Fruit fly (Drosophila melanogaster) whole organism, embryonic: ENCODE data around the gene CG5835.

Experiments used
- Adf1 ChIP-seq: fragments of 200-800 bp; sonication (Bioruptor generic); IDR thresholded peaks from 2 replicates; pipeline ENCODE4 v1.3.6; 2022; ENCODE audit warnings: missing biosample characterization, missing genetic modification characterization
- Aef1 ChIP-seq: fragments of 200-800 bp; sonication (Bioruptor generic); IDR thresholded peaks from 3 replicates; pipeline ENCODE4 v1.3.6; 2022; ENCODE audit warnings: missing biosample characterization, missing genetic modification characterization
- Atf6 ChIP-seq: fragments of 200-800 bp; sonication (Bioruptor generic); IDR thresholded peaks from 2 replicates; pipeline ENCODE4 v1.3.6; 2022; ENCODE audit warnings: missing biosample characterization, missing genetic modification characterization
- CG10209 ChIP-seq: fragments of 200-800 bp; sonication (Bioruptor generic); optimal IDR thresholded peaks from 3 replicates; lab custom pipeline; 2017; ENCODE audit warnings: missing biosample characterization, mild to moderate bottlenecking, missing genetic modification characterization, missing genetic modification reagents
- CG10654 ChIP-seq: fragments of 200-800 bp; sonication (Bioruptor generic); optimal IDR thresholded peaks from 2 replicates; lab custom pipeline; 2016; ENCODE audit warnings: missing biosample characterization, missing genetic modification characterization
- CG11093 ChIP-seq: fragments of 200-800 bp; sonication (Bioruptor generic); IDR thresholded peaks from 3 replicates; pipeline ENCODE4 v1.3.6; 2022; ENCODE audit warnings: missing biosample characterization, missing genetic modification characterization
- CG14441 ChIP-seq: fragments of 200-800 bp; sonication (Bioruptor generic); IDR thresholded peaks from 2 replicates; pipeline ENCODE4 v1.3.6; 2022; ENCODE audit warnings: missing biosample characterization, missing genetic modification characterization
- CG14860 ChIP-seq: fragments of 200-800 bp; sonication (Bioruptor generic); IDR thresholded peaks from 3 replicates; pipeline ENCODE4 v1.3.6; 2022; ENCODE audit warnings: missing biosample characterization, missing genetic modification characterization; ENCODE audit not compliant: partially characterized antibody
- CG1603 ChIP-seq: fragments of 200-800 bp; sonication (Bioruptor generic); optimal IDR thresholded peaks from 2 replicates; lab custom pipeline; 2019; ENCODE audit warnings: missing biosample characterization, mild to moderate bottlenecking, missing genetic modification characterization, moderate library complexity
- CG17385 ChIP-seq: fragments of 200-800 bp; sonication (Bioruptor generic); optimal IDR thresholded peaks from 3 replicates; lab custom pipeline; 2018; ENCODE audit warnings: missing biosample characterization, mild to moderate bottlenecking, missing genetic modification characterization
- CG17912 ChIP-seq: fragments of 200-800 bp; sonication (Bioruptor generic); optimal IDR thresholded peaks from 2 replicates; lab custom pipeline; 2018; ENCODE audit warnings: missing biosample characterization, mild to moderate bottlenecking, missing genetic modification characterization
- CG1832 ChIP-seq: fragments of 200-800 bp; sonication (Bioruptor generic); optimal IDR thresholded peaks from 2 replicates; lab custom pipeline; 2017; ENCODE audit warnings: missing biosample characterization, mild to moderate bottlenecking, missing genetic modification characterization, inconsistent platforms
- CG2199 ChIP-seq: fragments of 200-800 bp; sonication (Bioruptor generic); IDR thresholded peaks from 3 replicates; pipeline ENCODE4 v1.3.6; 2022; ENCODE audit warnings: missing biosample characterization, missing genetic modification characterization
- CG2678 ChIP-seq: fragments of 200-800 bp; sonication (Bioruptor generic); optimal IDR thresholded peaks from 3 replicates; lab custom pipeline; 2019; ENCODE audit warnings: missing biosample characterization, mild to moderate bottlenecking, missing genetic modification characterization, moderate library complexity
- CG2712 ChIP-seq: fragments of 200-800 bp; optimal IDR thresholded peaks from 3 replicates; lab custom pipeline; 2019; ENCODE audit warnings: missing biosample characterization, mild to moderate bottlenecking, missing genetic modification characterization, moderate library complexity
- CG30020 ChIP-seq: fragments of 200-800 bp; optimal IDR thresholded peaks from 2 replicates; lab custom pipeline; 2019; ENCODE audit warnings: missing biosample characterization, mild to moderate bottlenecking, missing genetic modification characterization, moderate library complexity
- CG32772 ChIP-seq: fragments of 200-800 bp; sonication (Bioruptor generic); IDR thresholded peaks from 2 replicates; pipeline ENCODE4 v1.3.6; 2022; ENCODE audit warnings: missing biosample characterization, missing genetic modification characterization
- CG3407 ChIP-seq: fragments of 200-800 bp; sonication (Bioruptor generic); optimal IDR thresholded peaks from 2 replicates; lab custom pipeline; 2018; ENCODE audit warnings: missing biosample characterization, mild to moderate bottlenecking, missing genetic modification characterization
- CG4360 ChIP-seq: fragments of 200-800 bp; sonication (Bioruptor generic); IDR thresholded peaks from 2 replicates; pipeline ENCODE4 v1.3.6; 2022; ENCODE audit warnings: missing biosample characterization, missing genetic modification characterization
- CG5953 ChIP-seq: fragments of 200-800 bp; sonication (Bioruptor generic); IDR thresholded peaks from 2 replicates; pipeline ENCODE4 v1.3.6; 2022; ENCODE audit warnings: missing biosample characterization, missing genetic modification characterization
- CG6765 ChIP-seq: fragments of 200-800 bp; sonication (Bioruptor generic); optimal IDR thresholded peaks from 3 replicates; lab custom pipeline; 2017; ENCODE audit warnings: missing biosample characterization, mild to moderate bottlenecking, missing genetic modification characterization
- CG6791 ChIP-seq: fragments of 200-800 bp; sonication (Bioruptor generic); IDR thresholded peaks from 3 replicates; pipeline ENCODE4 v1.3.6; 2022; ENCODE audit warnings: missing biosample characterization, missing genetic modification characterization; ENCODE audit not compliant: partially characterized antibody
- CG8388 ChIP-seq: fragments of 200-800 bp; sonication (Bioruptor generic); optimal IDR thresholded peaks from 2 replicates; lab custom pipeline; 2019; ENCODE audit warnings: missing biosample characterization, mild to moderate bottlenecking, missing genetic modification characterization, moderate library complexity
- CG8478 ChIP-seq: fragments of >200 bp; optimal IDR thresholded peaks from 2 replicates; lab custom pipeline; 2018
- CG9609 ChIP-seq: fragments of 200-800 bp; sonication (Bioruptor generic); optimal IDR thresholded peaks from 3 replicates; lab custom pipeline; 2016; ENCODE audit warnings: missing biosample characterization, missing genetic modification characterization
- Dbx ChIP-seq: fragments of 200-800 bp; sonication (Bioruptor generic); IDR thresholded peaks from 3 replicates; pipeline ENCODE4 v1.3.6; 2022; ENCODE audit warnings: missing biosample characterization, missing genetic modification characterization
- Drgx ChIP-seq: fragments of 200-800 bp; sonication (Bioruptor generic); IDR thresholded peaks from 2 replicates; pipeline ENCODE4 v1.3.6; 2022; ENCODE audit warnings: missing biosample characterization, missing genetic modification characterization
- Fer1 ChIP-seq: fragments of 200-800 bp; sonication (Bioruptor generic); optimal IDR thresholded peaks from 2 replicates; lab custom pipeline; 2017; ENCODE audit warnings: missing biosample characterization, mild to moderate bottlenecking, missing genetic modification characterization
- GATAe ChIP-seq: fragments of 200-800 bp; sonication (Bioruptor generic); conservative IDR thresholded peaks from 2 replicates; pipeline ENCODE4 v1.3.6; 2022; ENCODE audit warnings: missing biosample characterization, missing genetic modification characterization
- HmgD ChIP-seq: fragments of 200-800 bp; sonication (Bioruptor generic); optimal IDR thresholded peaks from 3 replicates; lab custom pipeline; 2016; ENCODE audit warnings: missing biosample characterization, missing genetic modification characterization
- Hr39 ChIP-seq: fragments of >200 bp; optimal IDR thresholded peaks from 2 replicates; lab custom pipeline; 2017
- PHDP ChIP-seq: fragments of 200-800 bp; sonication (Bioruptor generic); optimal IDR thresholded peaks from 3 replicates; lab custom pipeline; 2018; ENCODE audit warnings: missing biosample characterization, mild to moderate bottlenecking, missing genetic modification characterization, moderate library complexity
- Poxn ChIP-seq: fragments of 200-800 bp; sonication (Bioruptor generic); IDR thresholded peaks from 2 replicates; pipeline ENCODE4 v1.3.6; 2022; ENCODE audit warnings: missing biosample characterization, missing genetic modification characterization
- Six4 ChIP-seq: fragments of 200-800 bp; sonication (Bioruptor generic); optimal IDR thresholded peaks from 2 replicates; lab custom pipeline; 2016; ENCODE audit warnings: missing biosample characterization, missing genetic modification characterization
- Xrp1 ChIP-seq: fragments of 200-800 bp; sonication (Bioruptor generic); IDR thresholded peaks from 2 replicates; pipeline ENCODE4 v1.3.6; 2022; ENCODE audit warnings: missing biosample characterization, missing genetic modification characterization
- ap ChIP-seq: fragments of 200-800 bp; sonication (Bioruptor generic); IDR thresholded peaks from 2 replicates; pipeline ENCODE4 v1.3.6; 2022; ENCODE audit warnings: missing biosample characterization, missing genetic modification characterization
- caup ChIP-seq: fragments of 200-800 bp; sonication (Bioruptor generic); optimal IDR thresholded peaks from 3 replicates; lab custom pipeline; 2017; ENCODE audit warnings: missing biosample characterization, mild to moderate bottlenecking, missing genetic modification characterization, moderate library complexity; ENCODE audit not compliant: severe bottlenecking
- chif ChIP-seq, 2 experiments: fragments of 200-800 bp; sonication (Bioruptor generic); optimal IDR thresholded peaks; 3 replicates each; lab custom pipeline; 2016; ENCODE audit warnings: missing biosample characterization in 2 of 2, missing genetic modification characterization in 2 of 2
- ci ChIP-seq: fragments of 200-800 bp; sonication (Bioruptor generic); IDR thresholded peaks from 3 replicates; pipeline ENCODE4 v1.3.6; 2022; ENCODE audit warnings: missing biosample characterization, missing genetic modification characterization
- en ChIP-seq: fragments of 200-800 bp; sonication (Bioruptor generic); optimal IDR thresholded peaks from 2 replicates; lab custom pipeline; 2016; ENCODE audit warnings: missing biosample characterization, missing genetic modification characterization
- ind ChIP-seq: fragments of 200-800 bp; sonication (Bioruptor generic); optimal IDR thresholded peaks from 3 replicates; lab custom pipeline; 2016; ENCODE audit warnings: missing biosample characterization, missing genetic modification characterization
- jumu ChIP-seq: fragments of 200-800 bp; sonication (Bioruptor generic); optimal IDR thresholded peaks from 3 replicates; lab custom pipeline; 2016; ENCODE audit warnings: missing biosample characterization, missing genetic modification characterization
- lola ChIP-seq, 3 experiments: fragments of >200 bp in 2 of 3; fragments of 200-800 bp in 1 of 3; sonication (Bioruptor generic) in 1 of 3; optimal IDR thresholded peaks; 2 replicates each; lab custom pipeline; 2017 to 2019; ENCODE audit warnings: missing biosample characterization in 3 of 3, missing genetic modification characterization in 3 of 3, mild to moderate bottlenecking in 1 of 3, moderate library complexity in 1 of 3
- nau ChIP-seq: fragments of 200-800 bp; sonication (Bioruptor generic); optimal IDR thresholded peaks from 3 replicates; lab custom pipeline; 2017; ENCODE audit warnings: missing biosample characterization, mild to moderate bottlenecking, missing genetic modification characterization, missing genetic modification reagents
- phol ChIP-seq: fragments of 200-800 bp; sonication (Bioruptor generic); optimal IDR thresholded peaks from 3 replicates; lab custom pipeline; 2018; ENCODE audit warnings: missing biosample characterization, mild to moderate bottlenecking, missing genetic modification characterization, moderate library complexity
- pnt ChIP-seq: fragments of 200-800 bp; sonication (Bioruptor generic); optimal IDR thresholded peaks from 3 replicates; lab custom pipeline; 2016; ENCODE audit warnings: missing biosample characterization, missing genetic modification characterization
- sisA ChIP-seq: fragments of 200-800 bp; sonication (Bioruptor generic); IDR thresholded peaks from 2 replicates; pipeline ENCODE4 v1.3.6; 2022; ENCODE audit warnings: missing biosample characterization, missing genetic modification characterization
- slp2 ChIP-seq: fragments of 200-800 bp; sonication (Bioruptor generic); optimal IDR thresholded peaks from 2 replicates; lab custom pipeline; 2016; ENCODE audit warnings: missing biosample characterization, missing genetic modification characterization
- sna ChIP-seq: fragments of 200-800 bp; sonication (Bioruptor generic); IDR thresholded peaks from 2 replicates; pipeline ENCODE4 v1.3.6; 2022; ENCODE audit warnings: missing biosample characterization, missing genetic modification characterization; ENCODE audit not compliant: partially characterized antibody

Gene CG5835

dm6 chr3R:19118505-19119138, 34.9 kb downstream of the CG5835 start (continued):
- no peak; the same call in 1 of the 2 replicates for TF ChIP-seq CG5953

- TF ChIP-seq Aef1 (GFP tag; lab: Robert Waterston, UW) (no peak), Six4 (GFP tag; lab: Kevin White, UChicago) (peak; percentile 17), chif (GFP tag; optimal IDR thresholded peaks at IDR 0.05; lab: Kevin White, UChicago) (peak in 1 of 2 experiments; percentile 22), CG6765 (GFP tag; lab: Kevin White, UChicago) (no peak), Adf1 (GFP tag; lab: Robert Waterston, UW) (no peak), CG32772 (GFP tag; lab: Robert Waterston, UW) (peak; percentile 44), CG10654 (GFP tag; lab: Kevin White, UChicago) (peak; percentile 27), ind (GFP tag; lab: Kevin White, UChicago) (peak; percentile 36), Dbx (GFP tag; lab: Robert Waterston, UW) (no peak), CG14860 (GFP tag; lab: Robert Waterston, UW) (peak; percentile 65), PHDP (tag; lab: Kevin White, UChicago) (peak; percentile 10), jumu (no peak), CG3407 (GFP tag; lab: Kevin White, UChicago) (peak; percentile 24), en (GFP tag; lab: Kevin White, UChicago) (no peak), lola (GFP tag; optimal IDR thresholded peaks at IDR 0.05; lab: Kevin White, UChicago) (peak in 1 of 3 experiments; percentile 11), CG30020 (tag; lab: Kevin White, UChicago) (no peak), HmgD (GFP tag; lab: Kevin White, UChicago) (no peak), CG2678 (tag; lab: Kevin White, UChicago) (peak; percentile 40), Drgx (GFP tag; lab: Robert Waterston, UW) (peak; percentile 24; the same call in 1 of the 2 replicates), CG2199 (GFP tag; lab: Robert Waterston, UW) (no peak), CG6791 (GFP tag; lab: Robert Waterston, UW) (peak; percentile 55; the same call in 1 of the 3 replicates), sisA (GFP tag; lab: Robert Waterston, UW) (no peak), pnt (GFP tag; lab: Kevin White, UChicago) (peak; percentile 36), CG2712 (tag; lab: Kevin White, UChicago) (peak; percentile 43), slp2 (GFP tag; lab: Kevin White, UChicago) (peak; percentile 29), CG8388 (GFP tag; lab: Kevin White, UChicago) (peak; percentile 43), CG17912 (GFP tag; lab: Kevin White, UChicago) (no peak), Xrp1 (GFP tag; lab: Robert Waterston, UW) (0 out of 2 replicates have a peak, but pooled peaks have one; percentile 47), Poxn (GFP tag; lab: Robert Waterston, UW) (no peak), ci (GFP tag; lab: Robert Waterston, UW) (peak; percentile 63; the same call in 2 of the 3 replicates), Fer1 (GFP tag; lab: Kevin White, UChicago) (no peak), CG17385 (peak; percentile 23), sna (GFP tag; lab: Robert Waterston, UW) (peak; percentile 43; the same call in 1 of the 2 replicates), Hr39 (lab: Kevin White, UChicago) (no peak), CG1832 (GFP tag; lab: Kevin White, UChicago) (no peak), Atf6 (GFP tag; lab: Robert Waterston, UW) (no peak), ap (no peak), caup (GFP tag; lab: Kevin White, UChicago) (no peak), CG9609 (GFP tag; lab: Kevin White, UChicago) (peak; percentile 25), CG4360 (GFP tag; lab: Robert Waterston, UW) (no peak), phol (tag; lab: Kevin White, UChicago) (peak; percentile 54), CG11093 (GFP tag; lab: Robert Waterston, UW) (0 out of 3 replicates have a peak, but pooled peaks have one; percentile 28), CG1603 (peak; percentile 76), CG8478 (lab: Kevin White, UChicago) (no peak), GATAe (no peak), nau (GFP tag; lab: Kevin White, UChicago) (no peak), CG10209 (peak; percentile 16), CG14441 (GFP tag; lab: Robert Waterston, UW) (peak; percentile 49; the same call in 1 of the 2 replicates)
Measured at dm6 chr3R:19113836-19114235, 39.6 kb downstream of the CG5835 start.
